Fruit fly (Drosophila melanogaster): ENCODE data around the gene CG7974.

DNA sequence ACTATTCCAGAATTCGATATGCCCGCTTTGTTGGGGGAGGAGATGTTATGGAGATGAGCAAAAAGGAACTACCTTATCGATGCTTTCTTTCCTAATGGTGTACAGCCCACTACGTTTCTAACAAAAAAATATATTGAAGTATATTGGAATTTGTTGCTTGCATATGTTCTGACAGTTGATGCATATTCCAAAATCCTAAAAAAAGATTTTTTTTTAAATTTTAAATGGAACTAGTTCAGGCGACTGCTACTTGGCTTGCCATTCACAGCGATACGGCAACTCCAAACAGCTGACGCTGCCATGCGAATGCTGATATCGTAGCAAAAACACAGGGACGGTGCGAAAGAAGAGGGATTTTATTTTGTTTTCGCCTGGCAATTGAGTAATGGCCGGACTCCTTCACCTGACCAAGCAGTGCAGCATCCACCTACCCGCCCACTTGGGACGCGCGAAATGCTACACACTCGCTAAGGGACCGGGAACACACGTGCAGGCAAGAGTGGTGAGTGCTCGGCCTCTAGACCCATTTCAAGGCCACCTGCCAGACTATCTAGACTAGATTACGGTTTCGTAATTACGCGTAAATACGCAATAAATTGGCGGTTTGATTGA lies 46.7 kb upstream of the CG7974 start, which contains the start of the genes CG13926, ABCB7 and CG33230:
- TF ChIP-seq h (optimal IDR thresholded peaks at IDR 0.05) (no peak), Sin3A (optimal IDR thresholded peaks at IDR 0.05) (no peak), ttk (optimal IDR thresholded peaks at IDR 0.05) (no peak), psq (optimal IDR thresholded peaks at IDR 0.05) (no peak), insv (optimal IDR thresholded peaks at IDR 0.05) (no peak), Myc (optimal IDR thresholded peaks at IDR 0.05) (no peak)
